Worm (Caenorhabditis elegans) whole organism, L1 larva: Measurements from ENCODE around the gene rsp-4.

Experiments used
- F16B12.6 ChIP-seq: fragments of 150-350 bp; optimal IDR thresholded peaks from 2 replicates; lab custom pipeline; 2014; ENCODE audit warnings: missing biosample characterization, missing genetic modification characterization
- mdl-1 ChIP-seq, 2 experiments: fragments of 150-350 bp; optimal IDR thresholded peaks; 2 replicates each; lab custom pipeline; 2014 to 2017; ENCODE audit warnings: missing biosample characterization in 2 of 2, missing genetic modification characterization in 2 of 2, inconsistent platforms in 1 of 2
- nhr-11 ChIP-seq: fragments of 150-350 bp; optimal IDR thresholded peaks from 2 replicates; lab custom pipeline; 2014; ENCODE audit warnings: missing biosample characterization, missing genetic modification characterization
- pqm-1 ChIP-seq: sonication (generic microtip); optimal IDR thresholded peaks from 3 replicates; lab custom pipeline; 2017; ENCODE audit warnings: missing biosample characterization, missing genetic modification characterization

DNA sequence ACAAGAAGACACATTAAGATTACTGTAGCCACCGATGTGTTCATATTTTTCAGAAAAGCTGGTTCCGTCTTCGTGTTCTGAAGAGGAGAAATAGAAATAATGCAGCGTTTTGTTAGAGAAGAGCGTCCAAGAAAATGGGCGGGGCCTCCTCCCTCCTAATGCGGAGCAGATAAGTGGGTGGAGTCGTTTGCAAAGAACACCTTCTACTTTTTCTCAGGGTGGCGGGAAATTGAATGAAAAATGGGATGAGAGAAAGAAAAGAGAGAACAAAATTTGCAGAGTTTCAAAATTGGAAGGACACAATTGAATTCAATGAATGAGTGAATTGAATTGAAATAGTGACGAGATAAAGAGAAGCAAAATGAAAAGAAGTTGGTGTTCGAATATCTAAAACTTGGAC lies 23.0 kb downstream of the rsp-4 start, which contains the start of gene F09E5.16:
- TF ChIP-seq mdl-1 (tag; optimal IDR thresholded peaks at IDR 0.05; lab: Kevin White, UChicago) (no peak), nhr-11 (tag; lab: Kevin White, UChicago) (no peak), F16B12.6 (tag; lab: Kevin White, UChicago) (no peak), pqm-1 (no peak)
